Worm (Caenorhabditis elegans) whole organism, L2 larva: ENCODE data around the gene M03D4.4.

Source experiments
- F13H6.1 ChIP-seq: sonication (generic microtip); optimal IDR thresholded peaks from 2 replicates; lab custom pipeline; 2016; ENCODE audit warnings: missing genetic modification characterization, missing compliant biosample characterization
- R02D3.7 ChIP-seq: fragments of 150-350 bp; optimal IDR thresholded peaks from 2 replicates; lab custom pipeline; 2014; ENCODE audit warnings: missing biosample characterization, missing genetic modification characterization
- ZK546.5 ChIP-seq: sonication (generic microtip); optimal IDR thresholded peaks from 2 replicates; lab custom pipeline; 2017; ENCODE audit warnings: missing biosample characterization, missing genetic modification characterization
- ama-1 ChIP-seq: fragments of 150-350 bp; optimal IDR thresholded peaks from 2 replicates; lab custom pipeline; 2018; ENCODE audit warnings: inconsistent platforms
- ceh-82 ChIP-seq: fragments of 150-350 bp; optimal IDR thresholded peaks from 2 replicates; lab custom pipeline; 2014; ENCODE audit warnings: missing biosample characterization, missing genetic modification characterization
- egl-27 ChIP-seq: sonication (generic microtip); optimal IDR thresholded peaks from 3 replicates; lab custom pipeline; 2017; ENCODE audit warnings: missing biosample characterization, missing genetic modification reagents, missing genetic modification characterization
- gmeb-1 ChIP-seq: fragments of 150-350 bp; optimal IDR thresholded peaks from 2 replicates; lab custom pipeline; 2014; ENCODE audit warnings: missing biosample characterization, missing genetic modification characterization
- lin-11 ChIP-seq: fragments of 150-350 bp; sonication (generic microtip); optimal IDR thresholded peaks from 2 replicates; lab custom pipeline; 2014; ENCODE audit warnings: missing biosample characterization, missing genetic modification characterization, inconsistent platforms, mixed read lengths
- mdl-1 ChIP-seq, 2 experiments: fragments of 150-350 bp in 1 of 2; sonication (generic microtip) in 1 of 2; optimal IDR thresholded peaks; 2 replicates each; lab custom pipeline; 2017; ENCODE audit warnings: missing biosample characterization in 2 of 2, missing genetic modification characterization in 2 of 2
- nhr-25 ChIP-seq: fragments of 150-350 bp; sonication (generic microtip); optimal IDR thresholded peaks from 3 replicates; lab custom pipeline; 2014; ENCODE audit warnings: missing biosample characterization, missing genetic modification characterization
- unc-62 ChIP-seq: fragments of 150-350 bp; optimal IDR thresholded peaks from 2 replicates; lab custom pipeline; 2014; ENCODE audit warnings: missing biosample characterization, missing genetic modification reagents, missing genetic modification characterization
- zag-1 ChIP-seq: fragments of 150-350 bp; optimal IDR thresholded peaks from 2 replicates; lab custom pipeline; 2014; ENCODE audit warnings: missing biosample characterization, missing genetic modification characterization
- ztf-11 ChIP-seq: sonication (generic microtip); optimal IDR thresholded peaks from 2 replicates; lab custom pipeline; 2017; ENCODE audit warnings: missing biosample characterization, missing genetic modification characterization

DNA sequence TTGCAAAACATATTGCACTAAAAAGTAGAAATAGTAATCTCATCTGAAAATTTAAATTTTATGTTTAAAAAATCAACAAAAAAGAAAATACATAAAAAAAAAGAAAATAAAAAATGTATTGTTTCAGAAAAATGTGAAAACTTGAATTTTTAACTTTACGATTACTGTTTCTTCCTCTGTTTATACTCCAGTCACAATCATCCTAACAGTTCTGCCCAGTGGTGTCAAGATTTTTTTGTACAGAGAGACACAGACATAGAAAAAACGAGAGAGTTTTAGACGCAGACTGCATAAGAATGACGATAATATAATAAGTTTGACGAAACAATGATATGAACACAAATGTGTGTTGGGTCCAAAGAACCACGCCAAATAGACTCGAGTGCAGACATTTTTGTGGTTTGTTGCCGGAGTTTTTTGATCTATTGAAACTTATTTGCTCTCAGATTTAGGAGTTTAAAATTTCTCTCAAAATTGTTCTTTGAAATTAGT, 43.5 kb downstream of the M03D4.4 start, which contains the start of gene ugt-20:
- TF ChIP-seq ceh-82 (tag; lab: Kevin White, UChicago) (no peak), egl-27 (tag; lab: Kevin White, UChicago) (peak; percentile 28), nhr-25 (peak; percentile 6), ztf-11 (tag; lab: Kevin White, UChicago) (no peak), F13H6.1 (tag; lab: Kevin White, UChicago) (peak; percentile 54), unc-62 (GFP tag; lab: Kevin White, UChicago) (no peak), ama-1 (lab: Kevin White, UChicago) (no peak), zag-1 (tag; lab: Kevin White, UChicago) (no peak), lin-11 (tag; lab: Kevin White, UChicago) (no peak), ZK546.5 (tag; lab: Kevin White, UChicago) (no peak), mdl-1 (tag; optimal IDR thresholded peaks at IDR 0.05; lab: Kevin White, UChicago) (peak in 1 of 2 experiments; percentile 26), R02D3.7 (no peak), gmeb-1 (tag; lab: Kevin White, UChicago) (peak; percentile 74)
